Fruit fly (Drosophila melanogaster) whole organism, embryonic: Measurements from ENCODE around the gene CG42693.

Experiments used
- Antp ChIP-seq: fragments of 200-800 bp; sonication (Bioruptor generic); optimal IDR thresholded peaks from 3 replicates; lab custom pipeline; 2016; ENCODE audit warnings: missing biosample characterization, missing genetic modification characterization
- Atf6 ChIP-seq: fragments of 200-800 bp; sonication (Bioruptor generic); IDR thresholded peaks from 2 replicates; pipeline ENCODE4 v1.3.6; 2022; ENCODE audit warnings: missing biosample characterization, missing genetic modification characterization
- BEAF-32 ChIP-seq: fragments of 200-800 bp; sonication (Bioruptor generic); optimal IDR thresholded peaks from 3 replicates; lab custom pipeline; 2017; ENCODE audit warnings: missing biosample characterization, missing genetic modification characterization, mild to moderate bottlenecking, moderate library complexity, missing genetic modification reagents
- Blimp-1 ChIP-seq: fragments of 200-800 bp; sonication (Bioruptor generic); optimal IDR thresholded peaks from 3 replicates; lab custom pipeline; 2018; ENCODE audit warnings: missing biosample characterization, missing genetic modification characterization, mild to moderate bottlenecking, moderate library complexity, missing genetic modification reagents
- BtbVII ChIP-seq: fragments of 200-800 bp; sonication (Bioruptor generic); optimal IDR thresholded peaks from 3 replicates; lab custom pipeline; 2017; ENCODE audit warnings: missing biosample characterization, mild to moderate bottlenecking, missing genetic modification characterization
- CG10654 ChIP-seq: fragments of 200-800 bp; sonication (Bioruptor generic); optimal IDR thresholded peaks from 2 replicates; lab custom pipeline; 2016; ENCODE audit warnings: missing biosample characterization, missing genetic modification characterization
- CG10959 ChIP-seq: fragments of 200-800 bp; sonication (Bioruptor generic); IDR thresholded peaks from 2 replicates; pipeline ENCODE4 v1.3.6; 2022; ENCODE audit warnings: missing biosample characterization, missing genetic modification characterization
- CG12659 ChIP-seq: fragments of 200-800 bp; sonication (Bioruptor generic); optimal IDR thresholded peaks from 3 replicates; lab custom pipeline; 2017; ENCODE audit warnings: mild to moderate bottlenecking, missing biosample characterization, missing genetic modification reagents, missing genetic modification characterization
- CG14050 ChIP-seq: fragments of 200-800 bp; sonication (Bioruptor generic); IDR thresholded peaks from 3 replicates; pipeline ENCODE4 v1.3.6; 2022; ENCODE audit warnings: missing biosample characterization, missing genetic modification characterization
- CG15479 ChIP-seq: fragments of 200-800 bp; sonication (Bioruptor generic); optimal IDR thresholded peaks from 3 replicates; lab custom pipeline; 2019; ENCODE audit warnings: missing biosample characterization, mild to moderate bottlenecking, missing genetic modification characterization, moderate library complexity
- CG15696 ChIP-seq: fragments of 200-800 bp; sonication (Bioruptor generic); optimal IDR thresholded peaks from 2 replicates; lab custom pipeline; 2019; ENCODE audit warnings: missing biosample characterization, mild to moderate bottlenecking, missing genetic modification characterization, moderate library complexity
- CG17186 ChIP-seq: fragments of 200-800 bp; sonication (Bioruptor generic); optimal IDR thresholded peaks from 3 replicates; lab custom pipeline; 2017; ENCODE audit warnings: missing biosample characterization, missing genetic modification reagents, missing genetic modification characterization
- CG17829 ChIP-seq: fragments of 200-800 bp; optimal IDR thresholded peaks from 2 replicates; lab custom pipeline; 2019; ENCODE audit warnings: missing biosample characterization, mild to moderate bottlenecking, missing genetic modification characterization, moderate library complexity
- CG30403 ChIP-seq: fragments of 200-800 bp; sonication (Bioruptor generic); optimal IDR thresholded peaks from 3 replicates; lab custom pipeline; 2016; ENCODE audit warnings: missing biosample characterization, missing genetic modification characterization
- CG32532 ChIP-seq: fragments of 200-800 bp; sonication (Bioruptor generic); IDR thresholded peaks from 2 replicates; pipeline ENCODE4 v1.3.6; 2022; ENCODE audit warnings: missing biosample characterization, missing genetic modification characterization
- CG32772 ChIP-seq: fragments of 200-800 bp; sonication (Bioruptor generic); IDR thresholded peaks from 2 replicates; pipeline ENCODE4 v1.3.6; 2022; ENCODE audit warnings: missing biosample characterization, missing genetic modification characterization
- CG3838 ChIP-seq: fragments of 200-800 bp; sonication (Bioruptor generic); optimal IDR thresholded peaks from 3 replicates; lab custom pipeline; 2016; ENCODE audit warnings: missing biosample characterization, missing genetic modification characterization
- CG4820 ChIP-seq: fragments of 200-800 bp; sonication (Bioruptor generic); optimal IDR thresholded peaks from 3 replicates; lab custom pipeline; 2016; ENCODE audit warnings: missing biosample characterization, missing genetic modification characterization
- CG4854 ChIP-seq: fragments of 200-800 bp; sonication (Bioruptor generic); optimal IDR thresholded peaks from 2 replicates; lab custom pipeline; 2016; ENCODE audit warnings: missing biosample characterization, missing genetic modification characterization, inconsistent platforms
- CG5953 ChIP-seq: fragments of 200-800 bp; sonication (Bioruptor generic); IDR thresholded peaks from 2 replicates; pipeline ENCODE4 v1.3.6; 2022; ENCODE audit warnings: missing biosample characterization, missing genetic modification characterization
- CG7745 ChIP-seq: fragments of 200-800 bp; sonication (Bioruptor generic); optimal IDR thresholded peaks from 2 replicates; lab custom pipeline; 2018; ENCODE audit warnings: missing biosample characterization, mild to moderate bottlenecking, missing genetic modification characterization, moderate library complexity
- CG8924 ChIP-seq: fragments of 200-800 bp; optimal IDR thresholded peaks from 3 replicates; lab custom pipeline; 2019; ENCODE audit warnings: missing biosample characterization, mild to moderate bottlenecking, missing genetic modification characterization, moderate library complexity
- CTCF ChIP-seq: fragments of 200-800 bp; sonication (Bioruptor generic); optimal IDR thresholded peaks from 2 replicates; lab custom pipeline; 2017; ENCODE audit warnings: missing biosample characterization, mild to moderate bottlenecking, missing genetic modification characterization, moderate library complexity
- CkIIα-i1 ChIP-seq: fragments of 200-800 bp; sonication (Bioruptor generic); IDR thresholded peaks from 2 replicates; pipeline ENCODE4 v1.3.6; 2022; ENCODE audit warnings: missing biosample characterization, missing genetic modification characterization
- Dad ChIP-seq: fragments of 200-800 bp; sonication (Bioruptor generic); optimal IDR thresholded peaks from 3 replicates; lab custom pipeline; 2016; ENCODE audit warnings: missing biosample characterization, missing genetic modification characterization
- Dref ChIP-seq: fragments of 200-800 bp; sonication (Bioruptor generic); IDR thresholded peaks from 2 replicates; pipeline ENCODE4 v1.3.6; 2022; ENCODE audit warnings: missing biosample characterization, missing genetic modification characterization
- Hr3 ChIP-seq: fragments of 200-800 bp; sonication (Bioruptor generic); optimal IDR thresholded peaks from 3 replicates; lab custom pipeline; 2016; ENCODE audit warnings: missing biosample characterization, missing genetic modification characterization
- Myb ChIP-seq: fragments of 200-800 bp; sonication (Bioruptor generic); optimal IDR thresholded peaks from 2 replicates; lab custom pipeline; 2016; ENCODE audit warnings: missing biosample characterization, missing genetic modification characterization
- NC2α ChIP-seq: fragments of 200-800 bp; sonication (Bioruptor generic); optimal IDR thresholded peaks from 2 replicates; lab custom pipeline; 2016; ENCODE audit warnings: missing biosample characterization, missing genetic modification characterization
- NC2β ChIP-seq: fragments of 200-800 bp; sonication (Bioruptor generic); optimal IDR thresholded peaks from 2 replicates; lab custom pipeline; 2016; ENCODE audit warnings: missing biosample characterization, missing genetic modification characterization
- Nf-YC ChIP-seq: fragments of 200-800 bp; optimal IDR thresholded peaks from 3 replicates; lab custom pipeline; 2019; ENCODE audit warnings: missing biosample characterization, mild to moderate bottlenecking, missing genetic modification characterization, moderate library complexity
- PHDP ChIP-seq: fragments of 200-800 bp; sonication (Bioruptor generic); optimal IDR thresholded peaks from 3 replicates; lab custom pipeline; 2018; ENCODE audit warnings: missing biosample characterization, mild to moderate bottlenecking, missing genetic modification characterization, moderate library complexity
- Spps ChIP-seq: fragments of 200-800 bp; sonication (Bioruptor generic); optimal IDR thresholded peaks from 2 replicates; lab custom pipeline; 2018; ENCODE audit warnings: missing biosample characterization, mild to moderate bottlenecking, missing genetic modification characterization
- Vsx1 ChIP-seq: fragments of 200-800 bp; sonication (Bioruptor generic); optimal IDR thresholded peaks from 2 replicates; lab custom pipeline; 2017; ENCODE audit warnings: missing biosample characterization, mild to moderate bottlenecking, missing genetic modification characterization, missing genetic modification reagents
- abd-A ChIP-seq: fragments of 200-800 bp; sonication (Bioruptor generic); optimal IDR thresholded peaks from 3 replicates; lab custom pipeline; 2019; ENCODE audit warnings: missing biosample characterization, mild to moderate bottlenecking, missing genetic modification characterization, moderate library complexity
- al ChIP-seq: fragments of 200-800 bp; sonication (Bioruptor generic); IDR thresholded peaks from 2 replicates; pipeline ENCODE4 v1.3.6; 2022; ENCODE audit warnings: missing biosample characterization, missing genetic modification characterization
- caup ChIP-seq: fragments of 200-800 bp; sonication (Bioruptor generic); optimal IDR thresholded peaks from 3 replicates; lab custom pipeline; 2017; ENCODE audit warnings: missing biosample characterization, mild to moderate bottlenecking, missing genetic modification characterization, moderate library complexity; ENCODE audit not compliant: severe bottlenecking
- crc ChIP-seq: fragments of 200-800 bp; sonication (Bioruptor generic); optimal IDR thresholded peaks from 2 replicates; lab custom pipeline; 2016; ENCODE audit warnings: missing biosample characterization, missing genetic modification characterization
- da ChIP-seq: fragments of 200-800 bp; sonication (Bioruptor generic); optimal IDR thresholded peaks from 2 replicates; lab custom pipeline; 2016; ENCODE audit warnings: missing biosample characterization, missing genetic modification characterization
- dimm ChIP-seq: fragments of 200-800 bp; sonication (Bioruptor generic); IDR thresholded peaks from 2 replicates; pipeline ENCODE4 v1.3.6; 2022; ENCODE audit warnings: missing biosample characterization, missing genetic modification characterization
- gce ChIP-seq: fragments of 200-800 bp; sonication (Bioruptor generic); IDR thresholded peaks from 3 replicates; pipeline ENCODE4 v1.3.6; 2022; ENCODE audit warnings: missing biosample characterization, missing genetic modification characterization
- gcm ChIP-seq: fragments of 200-800 bp; sonication (Bioruptor generic); optimal IDR thresholded peaks from 2 replicates; lab custom pipeline; 2019; ENCODE audit warnings: missing biosample characterization, mild to moderate bottlenecking, missing genetic modification characterization, moderate library complexity
- h ChIP-seq: fragments of >200 bp; optimal IDR thresholded peaks from 2 replicates; lab custom pipeline; 2017
- jigr1 ChIP-seq: fragments of 200-800 bp; sonication (Bioruptor generic); IDR thresholded peaks from 3 replicates; pipeline ENCODE4 v1.3.6; 2022; ENCODE audit warnings: missing biosample characterization, missing genetic modification characterization
- mirr ChIP-seq: fragments of 200-800 bp; sonication (Bioruptor generic); optimal IDR thresholded peaks from 3 replicates; lab custom pipeline; 2018; ENCODE audit warnings: missing biosample characterization, mild to moderate bottlenecking, missing genetic modification characterization
- phol ChIP-seq: fragments of 200-800 bp; sonication (Bioruptor generic); optimal IDR thresholded peaks from 3 replicates; lab custom pipeline; 2018; ENCODE audit warnings: missing biosample characterization, mild to moderate bottlenecking, missing genetic modification characterization, moderate library complexity
- ranshi ChIP-seq: fragments of 200-800 bp; sonication (Bioruptor generic); IDR thresholded peaks from 2 replicates; pipeline ENCODE4 v1.3.6; 2022; ENCODE audit warnings: missing biosample characterization, missing genetic modification characterization
- schlank ChIP-seq: fragments of 200-800 bp; sonication (Bioruptor generic); optimal IDR thresholded peaks from 2 replicates; lab custom pipeline; 2018; ENCODE audit warnings: missing biosample characterization, mild to moderate bottlenecking, missing genetic modification characterization
- sqz ChIP-seq: fragments of 200-800 bp; sonication (Bioruptor generic); optimal IDR thresholded peaks from 3 replicates; lab custom pipeline; 2018; ENCODE audit warnings: missing biosample characterization, mild to moderate bottlenecking, missing genetic modification characterization
- trh ChIP-seq: fragments of 200-800 bp; sonication (Bioruptor generic); optimal IDR thresholded peaks from 2 replicates; lab custom pipeline; 2016; ENCODE audit warnings: missing biosample characterization, missing genetic modification characterization

CG42693 gene

DNA sequence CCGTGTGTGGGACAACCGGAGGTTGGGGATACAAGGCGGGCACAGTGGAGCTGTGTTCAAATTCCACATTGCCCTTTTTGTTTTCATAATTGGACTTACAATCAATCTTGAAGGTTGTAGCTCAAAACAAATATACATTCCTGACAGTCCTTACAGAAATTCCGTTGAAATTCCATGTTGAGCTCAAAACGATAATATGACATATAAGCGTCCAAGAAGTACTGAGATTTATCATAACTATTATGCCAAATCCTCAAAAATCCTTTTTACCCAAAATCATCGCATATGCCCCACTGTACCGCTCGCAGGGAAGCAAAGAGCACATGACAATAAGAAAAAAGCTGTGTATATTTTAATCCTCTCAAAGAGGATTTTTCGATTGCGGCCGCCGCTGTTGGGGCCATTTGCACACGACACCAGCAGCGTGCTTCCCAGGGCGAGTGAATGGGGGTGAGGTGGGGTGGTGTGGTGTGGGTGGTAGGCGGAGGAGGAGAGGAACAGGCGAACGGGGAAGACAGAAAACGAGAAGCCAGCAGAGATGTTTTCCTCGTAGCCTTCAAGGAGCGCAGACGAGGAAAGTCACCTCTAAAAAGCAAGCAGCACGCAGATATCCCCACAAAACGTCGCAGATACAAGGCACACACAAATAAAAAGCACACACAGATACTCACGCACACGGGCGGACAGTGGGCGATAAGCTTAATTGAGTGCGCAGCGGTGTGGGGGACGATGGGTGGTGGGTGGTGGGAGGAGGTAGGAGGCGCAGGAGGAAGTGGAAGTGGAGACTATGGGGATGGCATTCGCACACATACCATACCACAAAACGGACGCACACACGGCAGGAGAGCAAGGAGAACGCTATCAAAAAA, 9.4 kb upstream of the CG42693 start (continued):
- TF ChIP-seq CG4820 (GFP tag; lab: Kevin White, UChicago) = no peak
- no peak for TF ChIP-seq CG17186 (GFP tag; lab: Kevin White, UChicago)
- TF ChIP-seq caup (GFP tag; lab: Kevin White, UChicago) = peak; percentile 38
- peak; percentile 59; the same call in 1 of the 2 replicates for TF ChIP-seq ranshi (GFP tag; lab: Robert Waterston, UW)
- peak; percentile 68 for TF ChIP-seq PHDP (tag; lab: Kevin White, UChicago)
- TF ChIP-seq Nf-YC (tag; lab: Kevin White, UChicago) = peak; percentile 18
- 0 out of 2 replicates have a peak, but pooled peaks have one; percentile 25 for TF ChIP-seq CG5953 (GFP tag; lab: Robert Waterston, UW)
- TF ChIP-seq BEAF-32 = no peak
- peak; percentile 39 for TF ChIP-seq Dad
- TF ChIP-seq NC2α (GFP tag; lab: Kevin White, UChicago) = no peak
- no peak for TF ChIP-seq gcm
- peak; percentile 59 for TF ChIP-seq phol
- TF ChIP-seq schlank (tag; lab: Kevin White, UChicago) = peak; percentile 52
- peak; percentile 52; the same call in 1 of the 3 replicates for TF ChIP-seq CG14050
- no peak for TF ChIP-seq Vsx1 (GFP tag; lab: Kevin White, UChicago)
- peak; percentile 58 for TF ChIP-seq CG12659 (GFP tag; lab: Kevin White, UChicago)
- peak; percentile 38; the same call in 1 of the 2 replicates for TF ChIP-seq Atf6 (GFP tag; lab: Robert Waterston, UW)
- TF ChIP-seq gce (GFP tag; lab: Robert Waterston, UW) = 0 out of 3 replicates have a peak, but pooled peaks have one; percentile 5
- TF ChIP-seq CG15696 (tag; lab: Kevin White, UChicago) = no peak
- peak; percentile 43; the same call in 2 of the 3 replicates for TF ChIP-seq jigr1 (GFP tag; lab: Robert Waterston, UW)
- no peak for TF ChIP-seq CG7745 (tag; lab: Kevin White, UChicago)
- TF ChIP-seq Spps (tag; lab: Kevin White, UChicago) = no peak
- no peak for TF ChIP-seq CG15479 (GFP tag; lab: Kevin White, UChicago)
- TF ChIP-seq CG30403 = peak; percentile 68
- peak; percentile 53 for TF ChIP-seq CG32532 (GFP tag; lab: Robert Waterston, UW)
- TF ChIP-seq CG8924 = peak; percentile 41
- TF ChIP-seq crc (GFP tag; lab: Kevin White, UChicago) = peak; percentile 24
- TF ChIP-seq CTCF (GFP tag; lab: Kevin White, UChicago) = peak; percentile 3
- no peak for TF ChIP-seq CG10959 (GFP tag; lab: Robert Waterston, UW)
- peak; percentile 49 for TF ChIP-seq Blimp-1 (GFP tag; lab: Kevin White, UChicago)
- TF ChIP-seq CG32772 (GFP tag; lab: Robert Waterston, UW) = 0 out of 2 replicates have a peak, but pooled peaks have one; percentile 20
- TF ChIP-seq da (GFP tag; lab: Kevin White, UChicago) = no peak
- TF ChIP-seq Dref (GFP tag; lab: Robert Waterston, UW) = no peak
- TF ChIP-seq BtbVII (GFP tag; lab: Kevin White, UChicago) = peak; percentile 54
- no peak for TF ChIP-seq NC2β (GFP tag; lab: Kevin White, UChicago)
- no peak for TF ChIP-seq trh (GFP tag; lab: Kevin White, UChicago)
- peak; percentile 88 for TF ChIP-seq abd-A (tag; lab: Kevin White, UChicago)
- TF ChIP-seq CkIIα-i1 (GFP tag; lab: Robert Waterston, UW) = no peak
- TF ChIP-seq sqz (GFP tag; lab: Kevin White, UChicago) = no peak
- TF ChIP-seq al (GFP tag; lab: Robert Waterston, UW) = peak; percentile 36; the same call in 1 of the 2 replicates
- TF ChIP-seq dimm = no peak
- no peak for TF ChIP-seq CG3838 (GFP tag; lab: Kevin White, UChicago)
- peak; percentile 40 for TF ChIP-seq CG17829
- TF ChIP-seq CG10654 (GFP tag; lab: Kevin White, UChicago) = peak; percentile 52
- TF ChIP-seq mirr (GFP tag; lab: Kevin White, UChicago) = no peak
- peak; percentile 44 for TF ChIP-seq Myb (GFP tag; lab: Kevin White, UChicago)
- peak; percentile 6 for TF ChIP-seq Hr3 (GFP tag; lab: Kevin White, UChicago)
- no peak for TF ChIP-seq h (lab: Kevin White, UChicago)
- TF ChIP-seq Antp = peak; percentile 58
- no peak for TF ChIP-seq CG4854
